Fruit fly (Drosophila melanogaster): ENCODE data around the gene CG14221.
A peak's percentile ranks its signal among the peaks of the same experiment; 100 is the strongest.

Gene CG14221

DNA sequence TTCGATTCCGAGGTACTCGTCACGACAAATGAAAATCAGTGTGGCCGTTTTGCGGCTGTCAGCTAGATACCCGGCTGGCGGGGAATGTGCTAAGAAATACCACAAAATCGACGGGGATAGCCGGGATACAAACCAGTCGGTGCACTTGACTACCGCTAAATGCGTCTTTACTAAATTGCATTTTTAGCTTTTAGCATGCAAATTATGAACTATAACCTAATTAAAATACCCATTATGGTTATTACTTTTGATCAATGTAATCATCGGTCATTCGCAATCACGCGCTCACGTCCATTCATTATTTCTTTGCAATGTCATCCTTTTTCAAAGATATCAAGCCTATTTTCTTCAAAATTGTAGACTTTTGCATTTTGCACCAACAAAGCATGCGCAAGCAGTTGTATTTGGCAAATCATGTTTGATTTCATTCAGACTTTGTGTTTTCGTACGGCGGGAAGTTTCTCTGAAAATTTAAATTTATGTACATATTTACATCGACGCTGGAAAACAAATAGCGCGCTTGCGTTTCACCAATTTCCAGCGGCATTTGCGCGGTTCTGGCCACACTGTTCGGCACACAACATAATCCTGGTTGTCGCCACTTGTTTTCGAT, 17.4 kb upstream of the CG14221 start, which contains the start of gene Rcd-1:
Rcd-1 (plus strand) TSS at position 440 of the 613 bp plus-strand sequence.
- TF ChIP-seq CG17801 (GFP tag; optimal IDR thresholded peaks at IDR 0.05; ENCODE audit: partially characterized antibody): no peak

DNA sequence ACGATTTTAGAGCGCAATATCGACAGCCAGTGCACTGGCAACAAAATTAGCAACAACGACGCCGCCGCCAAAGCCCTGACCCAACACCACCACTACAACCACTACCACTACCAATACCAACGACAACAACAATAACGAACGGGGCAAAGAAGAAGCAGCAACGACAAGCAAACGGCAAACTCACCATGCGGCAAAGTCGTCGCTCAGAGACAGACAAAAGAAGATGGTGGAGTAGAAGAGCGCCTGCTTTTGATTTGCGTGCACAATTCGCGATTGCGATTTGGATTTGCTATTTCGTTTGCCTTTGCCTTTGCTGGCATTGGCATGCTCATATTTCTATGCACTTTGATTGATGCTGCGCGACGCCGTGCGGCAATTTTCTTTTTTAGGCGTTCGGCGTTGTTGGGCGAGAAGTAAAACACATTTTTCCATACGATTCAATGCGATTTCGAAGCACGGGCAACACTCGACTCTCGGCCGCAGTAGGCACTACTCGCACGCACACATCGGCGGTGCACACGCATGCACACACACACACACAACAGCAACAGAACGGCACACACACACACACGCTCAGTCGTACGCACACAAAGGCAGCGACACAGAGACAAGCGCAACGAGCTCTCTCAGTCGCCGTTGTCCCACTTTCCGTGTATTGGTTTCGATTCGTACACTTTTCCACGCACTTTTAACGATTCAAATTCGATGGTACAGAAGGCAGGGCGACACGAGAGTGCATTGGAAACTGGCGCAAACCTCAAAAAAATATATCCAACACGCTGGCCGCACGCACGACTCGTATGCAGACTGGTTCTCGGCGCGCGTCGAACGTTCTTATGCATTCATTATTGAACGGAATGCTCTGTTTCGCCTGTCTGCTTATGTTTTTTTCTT, 16.6 kb upstream of the CG14221 start:
- TF ChIP-seq CG17801 (GFP tag; optimal IDR thresholded peaks at IDR 0.05; ENCODE audit: partially characterized antibody): peak; percentile 25

DNA sequence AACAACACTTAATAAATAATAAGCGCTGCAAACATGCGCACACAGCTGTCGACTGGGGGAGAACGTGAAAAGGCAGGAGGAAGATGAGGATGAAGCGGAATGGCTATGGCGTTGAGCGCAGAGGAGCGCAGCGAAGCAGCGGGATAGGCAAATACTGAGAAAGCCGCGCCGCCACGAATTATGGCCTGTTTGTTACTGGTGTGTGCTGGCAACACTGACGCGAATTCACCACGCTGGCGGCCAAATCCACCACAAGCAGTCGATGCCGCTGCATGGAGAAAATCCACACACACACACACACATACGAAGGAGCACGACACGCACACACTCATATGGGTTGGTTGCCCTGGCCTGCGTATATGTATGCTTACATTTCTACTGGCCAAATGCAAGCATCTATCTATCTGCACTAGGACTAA, 16.0 kb upstream of the CG14221 start:
- no peak for TF ChIP-seq CG17801 (GFP tag; optimal IDR thresholded peaks at IDR 0.05; ENCODE audit: partially characterized antibody)

DNA sequence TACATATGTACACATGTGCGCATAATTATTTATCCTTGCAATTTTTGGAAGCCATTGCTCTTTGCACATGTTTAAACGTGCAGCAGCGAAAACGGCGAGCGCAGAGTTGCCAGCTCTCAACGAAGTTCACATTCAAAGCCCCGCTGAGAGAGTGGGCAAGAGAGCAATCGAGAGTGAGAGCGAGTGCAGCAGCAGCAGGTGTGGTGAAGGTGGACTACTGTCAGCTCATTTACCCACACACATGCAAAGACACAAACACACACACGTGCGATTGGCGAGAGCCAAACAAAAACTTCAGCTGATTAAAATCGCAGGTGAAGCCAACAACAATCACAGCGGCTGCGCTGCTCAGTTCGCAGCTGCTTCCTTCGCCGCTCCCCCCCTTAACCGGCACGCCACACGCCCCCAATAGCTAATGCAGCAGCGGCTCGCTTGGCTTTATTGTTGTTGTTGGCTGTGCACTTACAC, 10.4 kb upstream of the CG14221 start:
- peak; percentile 35 for TF ChIP-seq CG17801 (GFP tag; optimal IDR thresholded peaks at IDR 0.05; ENCODE audit: partially characterized antibody)

DNA sequence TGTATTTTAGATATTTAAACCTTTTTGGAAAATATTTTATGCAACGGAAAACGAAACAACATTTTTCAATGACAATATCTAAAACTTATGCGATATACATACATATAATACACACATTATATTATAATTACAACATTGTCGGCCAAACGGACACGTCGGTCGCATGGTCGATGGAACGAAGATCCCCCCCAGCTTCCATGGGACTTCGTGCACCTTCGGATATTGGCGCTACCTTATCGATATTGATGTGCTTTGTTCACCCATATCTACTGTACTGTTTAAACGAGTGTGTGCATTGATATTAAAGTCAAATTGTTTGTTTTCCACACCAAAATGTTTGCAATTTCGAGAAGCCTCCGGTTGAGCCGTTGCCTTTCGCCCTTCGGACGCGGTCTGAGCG, 4.4 kb upstream of the CG14221 start, which contains the start of gene CG14212:
CG14212 (plus strand) TSS at position 301 of the 400 bp plus-strand sequence.
- TF ChIP-seq CG17801 (GFP tag; optimal IDR thresholded peaks at IDR 0.05; ENCODE audit: partially characterized antibody): no peak

DNA sequence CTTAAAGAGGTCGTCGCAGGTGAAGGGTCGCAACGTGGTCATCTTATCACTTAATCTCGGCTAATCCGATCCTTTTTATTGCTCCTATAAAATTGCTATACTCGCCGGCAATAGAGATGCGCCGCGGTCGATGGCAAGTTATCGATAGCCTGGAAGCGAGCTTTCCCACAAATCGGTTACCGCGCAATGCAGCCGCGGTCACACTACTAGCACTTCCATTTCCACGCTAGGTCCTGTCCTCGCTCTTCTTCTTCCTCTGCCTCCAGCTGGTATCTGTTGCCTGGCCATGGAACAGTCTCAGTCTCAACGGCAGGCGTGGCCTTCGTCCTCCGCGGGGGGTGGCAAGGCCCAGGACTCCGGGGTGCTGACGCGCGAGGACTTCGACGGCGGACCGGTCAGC, 1.9 kb upstream of the CG14221 start, which contains the start of the genes Naa20A and MKP-4:
Naa20A (minus strand) TSS at position 151 of the 400 bp plus-strand sequence.
MKP-4 (plus strand) TSS at position 191 of the 400 bp plus-strand sequence.
- TF ChIP-seq CG17801 (GFP tag; optimal IDR thresholded peaks at IDR 0.05; ENCODE audit: partially characterized antibody): no peak

DNA sequence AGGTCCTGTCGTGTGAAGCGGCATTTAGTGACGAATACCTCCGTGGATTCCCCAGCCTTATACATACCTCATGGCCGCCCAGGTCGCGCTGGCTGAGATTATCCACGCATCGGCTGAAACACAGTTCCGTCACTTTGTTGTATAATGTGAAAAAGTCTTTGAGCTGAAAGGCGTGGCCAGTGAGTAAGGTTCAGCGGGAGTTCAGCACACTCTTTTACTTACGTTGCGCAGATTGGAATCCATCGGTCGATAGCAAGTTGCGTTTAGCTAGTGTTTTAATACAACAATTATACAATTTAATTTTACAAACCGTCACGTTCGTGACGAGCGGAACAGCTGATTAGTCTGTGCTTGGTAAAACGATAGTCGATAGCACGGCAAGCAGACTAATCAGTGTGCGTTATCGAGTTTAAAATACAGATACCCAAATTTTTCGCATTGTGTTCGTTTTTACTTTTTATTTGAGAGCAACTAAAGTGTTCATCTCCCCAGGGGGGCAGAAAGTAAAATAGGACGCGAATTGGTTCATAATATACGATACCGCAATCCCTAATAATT, 2.8 kb downstream of the CG14221 start, which contains the start of the genes Pstk and Tim9b:
Pstk (minus strand) TSS at position 355 of the 558 bp plus-strand sequence.
Tim9b (minus strand) TSS at position 355 of the 558 bp plus-strand sequence.
- no peak for TF ChIP-seq CG17801 (GFP tag; optimal IDR thresholded peaks at IDR 0.05; ENCODE audit: partially characterized antibody)

DNA sequence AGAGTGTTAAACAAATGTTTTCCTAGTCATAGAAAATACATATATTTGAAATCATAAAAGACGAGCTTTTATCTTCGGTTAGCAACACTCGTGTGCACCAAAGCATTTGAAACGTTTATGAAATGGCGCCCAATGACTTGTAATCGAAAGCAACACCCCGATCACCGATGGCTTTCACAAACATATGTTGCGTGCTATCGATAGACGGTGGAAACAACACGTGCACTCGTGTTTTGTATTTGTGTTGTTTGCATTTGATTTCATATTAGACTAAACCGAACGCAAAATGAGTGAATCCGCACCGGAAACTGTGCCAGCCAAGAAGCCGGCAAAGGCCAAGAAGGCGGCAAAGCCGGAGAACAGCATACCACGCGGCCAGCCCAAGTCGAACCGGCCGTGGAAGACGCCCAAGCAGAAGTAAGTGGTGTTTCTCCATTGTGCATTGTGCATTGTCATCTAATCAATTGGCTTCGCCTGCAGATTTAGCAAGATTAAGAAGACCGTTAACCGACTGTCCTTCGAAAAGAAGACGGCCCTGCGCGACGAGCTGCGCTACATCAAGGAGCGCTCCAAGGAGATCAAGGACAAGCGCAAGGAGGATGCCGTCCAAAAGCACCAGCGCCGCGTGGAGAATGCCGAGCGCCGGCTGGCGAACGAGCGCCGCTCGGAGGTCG, 4.9 kb downstream of the CG14221 start, which contains the start of gene CG14210:
CG14210 (plus strand) TSS at position 207 of the 674 bp plus-strand sequence.
- no peak for TF ChIP-seq CG17801 (GFP tag; optimal IDR thresholded peaks at IDR 0.05; ENCODE audit: partially characterized antibody)

DNA sequence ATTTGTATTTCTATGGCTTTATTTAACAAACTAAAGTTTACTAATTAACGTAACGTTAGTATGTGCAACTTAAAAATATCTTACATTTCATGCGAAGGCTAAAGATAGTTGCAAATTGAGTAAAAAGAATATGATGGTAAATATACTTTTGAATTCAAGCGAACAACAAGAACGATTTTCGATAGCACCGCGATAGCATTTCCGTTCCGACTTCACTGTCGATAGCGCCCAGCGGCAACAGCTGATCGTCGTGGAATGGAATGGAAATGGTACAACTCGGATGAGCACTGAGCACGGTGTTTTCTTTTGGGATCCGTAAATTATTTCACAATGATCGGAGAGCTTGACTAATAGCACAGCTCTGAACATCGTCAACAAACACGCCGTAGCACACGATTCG, 7.6 kb downstream of the CG14221 start:
- TF ChIP-seq CG17801 (GFP tag; optimal IDR thresholded peaks at IDR 0.05; ENCODE audit: partially characterized antibody): peak; percentile 85

DNA sequence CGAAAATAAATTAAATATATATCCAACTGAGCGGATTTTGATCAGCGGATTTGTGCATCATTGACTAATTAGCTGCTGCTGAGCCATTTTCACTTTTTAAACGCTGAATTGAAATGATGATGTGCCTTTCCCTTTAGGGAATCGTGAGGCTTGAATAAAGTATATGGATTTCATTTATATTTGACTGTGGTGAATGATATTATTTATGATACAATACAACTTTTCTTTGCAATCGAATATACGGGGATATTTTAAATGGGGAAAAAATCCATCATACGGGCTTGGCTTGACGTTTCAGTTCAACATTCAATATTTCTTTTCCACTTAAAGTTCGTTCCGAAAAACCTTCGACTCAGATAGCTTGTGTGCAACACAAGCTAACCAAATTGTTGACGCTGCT, 9.8 kb downstream of the CG14221 start, which contains the start of the genes Shawn and Tyler:
Shawn (plus strand) TSS at position 301 of the 400 bp plus-strand sequence.
Tyler (plus strand) TSS at position 301 of the 400 bp plus-strand sequence.
- no peak for TF ChIP-seq CG17801 (GFP tag; optimal IDR thresholded peaks at IDR 0.05; ENCODE audit: partially characterized antibody)

DNA sequence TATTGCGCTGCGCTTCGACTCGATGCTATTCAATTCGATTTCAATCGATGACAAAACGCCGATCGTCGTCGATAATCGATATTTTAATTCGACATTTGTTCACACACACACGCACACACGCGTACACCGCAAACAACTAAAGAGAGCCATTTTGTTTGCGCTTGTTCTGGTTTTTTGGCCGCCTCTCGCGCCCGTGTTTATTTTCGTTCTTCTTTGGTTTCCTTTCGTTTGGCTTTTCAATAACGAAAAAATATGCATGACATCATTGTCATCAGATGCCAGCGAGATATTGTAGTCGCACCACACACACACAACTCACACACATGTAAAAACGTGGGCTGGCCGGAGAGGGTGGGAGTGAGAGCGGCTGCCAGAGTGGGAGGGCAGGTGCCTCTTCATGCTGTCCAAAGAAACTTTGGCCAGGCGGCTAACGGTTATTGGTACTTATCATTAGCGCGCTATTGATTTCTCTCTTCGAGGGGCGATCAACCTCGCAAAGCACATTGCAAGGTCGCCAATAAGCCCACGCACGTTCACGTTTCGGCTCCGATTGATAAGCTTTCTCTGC, 12.9 kb downstream of the CG14221 start:
- TF ChIP-seq CG17801 (GFP tag; optimal IDR thresholded peaks at IDR 0.05; ENCODE audit: partially characterized antibody): no peak

DNA sequence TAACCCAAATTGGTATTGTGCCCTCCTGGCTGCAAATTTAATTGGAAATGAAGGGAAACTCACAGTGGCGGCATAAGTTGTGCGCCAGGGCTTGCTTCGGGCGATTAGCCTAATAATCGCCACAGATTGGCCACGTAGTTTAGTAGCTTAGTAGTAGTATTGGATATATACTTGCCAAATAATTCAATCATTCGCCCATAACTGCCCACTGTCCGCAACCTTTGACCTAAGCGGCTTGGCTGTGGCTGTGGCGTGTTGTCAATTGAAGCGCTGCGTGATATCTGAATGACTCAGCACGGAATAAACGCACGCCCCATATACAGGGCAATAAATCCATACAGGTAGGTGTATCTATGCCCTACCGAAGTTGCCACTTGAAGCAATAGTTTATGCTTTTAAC, 14.1 kb downstream of the CG14221 start:
- TF ChIP-seq CG17801 (GFP tag; optimal IDR thresholded peaks at IDR 0.05; ENCODE audit: partially characterized antibody): no peak

DNA sequence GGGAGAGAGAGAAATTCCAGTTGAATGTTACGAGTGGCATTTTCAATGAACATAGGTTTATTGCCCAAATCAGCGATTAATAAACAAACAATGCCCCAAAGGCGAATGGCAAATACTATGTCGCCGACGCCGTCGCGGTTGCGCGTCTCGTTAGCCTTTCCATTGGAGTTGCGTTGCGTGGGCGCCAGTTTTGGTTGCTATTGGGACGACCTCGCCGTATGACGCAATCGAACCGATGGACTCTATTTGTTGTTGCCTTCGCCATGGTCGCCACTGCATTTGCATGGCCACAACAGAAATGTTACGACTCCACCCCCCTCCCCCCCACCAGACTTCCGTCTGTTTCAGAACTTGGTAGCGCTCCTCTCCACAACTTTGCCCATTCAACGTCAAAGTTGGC, 14.5 kb downstream of the CG14221 start:
- TF ChIP-seq CG17801 (GFP tag; optimal IDR thresholded peaks at IDR 0.05; ENCODE audit: partially characterized antibody): no peak

DNA sequence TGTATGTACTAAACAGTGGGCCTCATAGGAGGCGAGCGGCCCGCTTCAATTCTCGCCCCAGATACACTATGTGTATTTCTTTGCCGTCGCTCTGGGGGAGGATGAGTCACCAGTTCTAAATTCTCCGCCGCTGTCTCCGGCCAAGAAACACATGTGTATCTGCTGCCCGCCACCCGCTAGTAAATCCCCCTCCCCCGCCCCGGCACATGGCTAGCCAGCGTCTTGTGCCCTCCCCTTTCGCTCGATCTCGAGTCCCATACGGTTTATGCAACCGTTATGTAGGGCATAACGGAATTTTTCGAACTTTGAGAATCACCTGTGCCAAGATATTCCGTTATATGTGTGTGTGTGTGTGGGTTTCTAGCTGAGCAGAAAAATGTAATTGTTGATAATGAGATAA, 15.1 kb downstream of the CG14221 start:
- TF ChIP-seq CG17801 (GFP tag; optimal IDR thresholded peaks at IDR 0.05; ENCODE audit: partially characterized antibody): no peak
